Worm (Caenorhabditis elegans): ENCODE data around the gene C54E4.4.

Gene C54E4.4

DNA sequence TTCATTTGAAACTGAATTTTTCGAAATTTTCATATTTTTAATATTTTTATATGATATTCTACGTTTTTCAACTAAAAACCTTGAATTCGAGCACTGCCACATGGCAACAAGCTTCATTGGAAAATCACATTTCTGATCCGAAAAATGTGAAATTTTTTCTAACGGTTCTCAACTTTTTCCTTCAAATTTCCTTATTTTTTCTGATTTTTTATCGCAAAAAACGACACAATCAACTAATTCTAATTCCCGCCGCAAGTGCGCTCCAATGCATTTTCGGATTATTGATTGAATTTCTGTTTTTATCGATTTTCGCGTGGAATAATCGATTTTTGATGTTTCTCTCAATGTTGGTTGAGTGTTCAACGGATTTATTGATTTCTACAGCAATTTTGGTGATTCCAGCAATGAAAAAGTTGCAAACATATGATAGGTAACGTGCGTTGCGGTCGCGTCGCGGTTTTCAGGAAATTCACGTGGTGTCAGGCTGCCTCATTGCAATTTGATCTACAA lies 34.9 kb downstream of the C54E4.4 start, which contains the start of gene C23H5.12:
Gene C23H5.12 (plus strand): TSS at position 51 of the 510 bp plus-strand sequence.
- TF ChIP-seq nhr-77 (tag; optimal IDR thresholded peaks at IDR 0.05) = no peak
- peak; percentile 52 for TF ChIP-seq ceh-28 (tag; optimal IDR thresholded peaks at IDR 0.05)

DNA sequence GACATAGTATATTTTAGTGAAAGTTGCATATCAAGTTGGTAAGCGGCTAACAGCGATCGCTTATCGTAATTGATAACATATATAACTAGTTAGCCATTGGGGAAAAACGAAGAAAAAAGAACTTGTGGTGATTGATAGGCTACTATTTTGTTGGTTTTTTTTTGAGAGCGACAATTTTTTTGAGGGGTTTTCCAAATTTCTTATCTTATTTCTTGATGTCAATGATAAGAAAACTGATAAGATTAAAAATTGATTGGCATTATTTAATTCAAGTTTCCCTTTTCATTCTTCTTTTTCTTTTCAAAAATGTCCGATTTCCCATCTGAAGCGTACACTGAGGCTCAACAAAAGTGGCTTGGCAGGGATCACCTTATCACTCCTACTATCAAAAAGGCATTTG lies 37.7 kb downstream of the C54E4.4 start, which contains the start of gene prmt-6:
Gene prmt-6 (plus strand): TSS at position 252 of the 400 bp plus-strand sequence.
- TF ChIP-seq eor-1 (tag; optimal IDR thresholded peaks at IDR 0.05) (no peak), elt-3 (tag; optimal IDR thresholded peaks at IDR 0.05) (peak in 1 of 3 experiments; percentile 26), pqm-1 (tag; optimal IDR thresholded peaks at IDR 0.05) (peak; percentile 17), elt-2 (tag; optimal IDR thresholded peaks at IDR 0.05) (peak; percentile 81)

DNA sequence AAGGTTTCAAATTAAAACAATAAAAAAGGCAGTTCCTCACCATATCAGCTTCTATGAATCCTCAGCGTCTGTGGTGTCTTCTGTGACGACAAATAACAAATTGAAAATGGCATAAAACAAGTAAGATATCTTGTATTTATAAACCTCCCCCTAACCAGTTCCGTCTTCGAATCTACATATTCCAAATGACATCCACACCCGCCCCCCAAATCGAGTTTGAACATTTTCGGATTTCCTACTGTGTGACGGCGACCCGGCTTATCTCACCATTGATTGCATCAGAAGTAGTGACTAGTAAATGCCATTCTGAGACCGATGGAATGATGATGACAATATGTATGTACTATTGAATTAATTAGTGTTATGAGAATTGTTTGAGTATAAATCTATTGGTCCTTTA lies 39.7 kb downstream of the C54E4.4 start, which contains the start of gene grl-20:
Gene grl-20 (minus strand): TSS at position 101 of the 400 bp plus-strand sequence.
- no peak for TF ChIP-seq skn-1 (tag; optimal IDR thresholded peaks at IDR 0.05)
- TF ChIP-seq sea-2 (GFP tag; optimal IDR thresholded peaks at IDR 0.05) = no peak
- no peak for TF ChIP-seq ztf-4 (tag; optimal IDR thresholded peaks at IDR 0.05)
- TF ChIP-seq nfya-1 (tag; optimal IDR thresholded peaks at IDR 0.05; ENCODE audit: insufficient read depth) = no peak
- TF ChIP-seq eor-1 (tag; optimal IDR thresholded peaks at IDR 0.05) = no peak
- TF ChIP-seq lsy-12 (tag; optimal IDR thresholded peaks at IDR 0.05) = no peak

DNA sequence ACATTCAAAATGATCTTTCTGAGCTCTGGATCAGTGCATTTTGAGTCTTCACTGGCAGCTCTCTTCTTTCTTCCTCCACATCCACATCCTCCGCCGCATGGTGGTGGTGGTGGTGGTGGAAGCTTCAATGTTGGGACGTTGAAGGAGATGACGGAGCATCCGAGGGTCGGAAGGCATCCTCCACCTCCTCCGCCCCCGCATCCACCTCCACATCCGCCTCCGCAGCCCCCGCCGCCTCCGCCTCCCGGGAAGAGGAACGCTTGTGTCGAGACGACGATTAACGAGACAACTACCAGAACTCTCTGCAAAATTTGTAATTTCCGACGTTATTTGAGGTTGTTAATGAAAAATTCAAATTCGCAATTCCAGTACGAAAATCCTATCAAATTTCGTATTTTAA lies 41.0 kb downstream of the C54E4.4 start:
- TF ChIP-seq elt-1 (tag; optimal IDR thresholded peaks at IDR 0.05) (no peak), mdl-1 (tag; optimal IDR thresholded peaks at IDR 0.05) (no peak), nhr-28 (tag; optimal IDR thresholded peaks at IDR 0.05) (no peak), fos-1 (tag; optimal IDR thresholded peaks at IDR 0.05) (no peak), unc-62 (GFP tag; optimal IDR thresholded peaks at IDR 0.05) (no peak), fkh-10 (GFP tag; optimal IDR thresholded peaks at IDR 0.05) (no peak), lin-39 (tag; optimal IDR thresholded peaks at IDR 0.05) (no peak), skn-1 (tag; optimal IDR thresholded peaks at IDR 0.05) (no peak), elt-2 (tag; optimal IDR thresholded peaks at IDR 0.05) (no peak), nhr-25 (tag; optimal IDR thresholded peaks at IDR 0.05) (no peak), ZK546.5 (tag; optimal IDR thresholded peaks at IDR 0.05) (no peak), nhr-12 (tag; optimal IDR thresholded peaks at IDR 0.05) (no peak), nhr-23 (tag; optimal IDR thresholded peaks at IDR 0.05) (no peak), egl-27 (tag; optimal IDR thresholded peaks at IDR 0.05) (no peak), nhr-77 (tag; optimal IDR thresholded peaks at IDR 0.05) (no peak), ama-1 (optimal IDR thresholded peaks at IDR 0.05) (no peak), nfya-1 (tag; optimal IDR thresholded peaks at IDR 0.05; ENCODE audit: insufficient read depth) (no peak), nhr-76 (tag; optimal IDR thresholded peaks at IDR 0.05) (no peak), R02D3.7 (tag; optimal IDR thresholded peaks at IDR 0.05) (no peak), pqm-1 (tag; optimal IDR thresholded peaks at IDR 0.05) (no peak)

DNA sequence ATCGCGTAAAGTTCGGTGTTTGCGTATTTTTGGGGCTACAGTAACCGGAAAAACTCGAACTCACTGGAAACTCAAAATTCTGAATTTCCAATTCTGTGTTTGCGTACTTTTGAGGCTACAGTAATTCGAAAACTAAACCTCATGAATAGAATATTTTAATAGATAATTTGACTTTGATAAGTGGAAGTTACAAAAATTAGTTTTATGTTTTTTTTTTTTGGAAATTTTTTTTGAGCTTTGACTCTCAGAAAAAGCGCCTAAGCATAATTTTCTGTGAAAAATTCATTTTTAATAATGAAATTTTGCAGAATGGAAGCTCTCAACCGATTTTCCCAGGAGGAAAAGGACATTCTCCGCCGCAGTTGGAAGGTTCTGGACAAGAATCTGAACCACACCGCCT lies 45.9 kb downstream of the C54E4.4 start, which contains the start of gene glb-7:
Gene glb-7 (plus strand): TSS at position 301 of the 400 bp plus-strand sequence.
- TF ChIP-seq ceh-9 (tag; optimal IDR thresholded peaks at IDR 0.05) = no peak
- no peak for TF ChIP-seq mdl-1 (tag; optimal IDR thresholded peaks at IDR 0.05)
- TF ChIP-seq eor-1 (tag; optimal IDR thresholded peaks at IDR 0.05) = no peak
- no peak for TF ChIP-seq unc-39 (tag; optimal IDR thresholded peaks at IDR 0.05)
- TF ChIP-seq nhr-237 (tag; optimal IDR thresholded peaks at IDR 0.05) = no peak

DNA sequence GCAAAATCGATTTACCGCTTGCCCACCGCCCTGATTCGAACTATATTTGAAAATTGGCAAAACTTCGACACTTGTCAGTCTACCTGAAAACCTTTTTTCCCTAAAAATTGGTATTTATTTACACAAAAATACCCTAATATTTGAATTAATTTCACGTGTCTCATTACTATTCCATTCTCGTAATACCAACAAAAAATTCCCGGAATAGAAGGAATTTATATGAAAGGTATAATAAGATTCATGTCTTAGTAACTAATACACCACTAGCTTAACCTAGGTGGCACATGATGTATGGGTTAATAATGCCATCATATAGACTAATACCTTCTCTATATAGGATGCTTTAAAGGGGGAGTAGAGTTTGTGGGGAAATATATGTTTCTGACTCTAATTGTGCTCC lies 51.1 kb downstream of the C54E4.4 start:
- TF ChIP-seq daf-12 (tag; optimal IDR thresholded peaks at IDR 0.05) (no peak), zag-1 (tag; optimal IDR thresholded peaks at IDR 0.05) (no peak), jun-1 (tag; optimal IDR thresholded peaks at IDR 0.05) (no peak), eor-1 (tag; optimal IDR thresholded peaks at IDR 0.05) (no peak)

Data from whole organism, L3 larva.